Worm (Caenorhabditis elegans) whole organism, young adult: ENCODE measurements around the gene Y116F11B.13.

Experiments
- F37B4.10 ChIP-seq: fragments of 200-800 bp; sonication (Bioruptor generic); IDR thresholded peaks from 2 replicates; pipeline ENCODE4 v1.3.6; 2022; ENCODE audit warnings: missing genetic modification characterization, missing compliant biosample characterization
- F52B5.7 ChIP-seq: sonication (generic microtip); optimal IDR thresholded peaks from 2 replicates; lab custom pipeline; 2016; ENCODE audit warnings: mild to moderate bottlenecking, missing genetic modification characterization, missing compliant biosample characterization
- Y56A3A.18 ChIP-seq: fragments of 200-800 bp; sonication (Bioruptor generic); IDR thresholded peaks from 2 replicates; pipeline ENCODE4 v1.3.6; 2022; ENCODE audit warnings: missing genetic modification reagents, missing genetic modification characterization, missing compliant biosample characterization
- gei-17 ChIP-seq: fragments of 200-800 bp; sonication (Bioruptor generic); optimal IDR thresholded peaks from 2 replicates; lab custom pipeline; 2018; ENCODE audit warnings: mild to moderate bottlenecking, missing genetic modification characterization, missing compliant biosample characterization
- madf-6 ChIP-seq: fragments of 200-800 bp; sonication (Bioruptor generic); IDR thresholded peaks from 2 replicates; pipeline ENCODE4 v1.3.6; 2022; ENCODE audit warnings: missing genetic modification reagents, missing genetic modification characterization, missing compliant biosample characterization
- nfya-1 ChIP-seq: sonication (generic microtip); optimal IDR thresholded peaks from 2 replicates; lab custom pipeline; 2017; ENCODE audit warnings: antibody characterized with exemption, missing compliant biosample characterization, missing genetic modification characterization, borderline replicate concordance; ENCODE audit not compliant: insufficient read depth
- nhr-27 ChIP-seq: fragments of 200-800 bp; sonication (Bioruptor generic); optimal IDR thresholded peaks from 2 replicates; lab custom pipeline; 2018; ENCODE audit warnings: mild to moderate bottlenecking, missing genetic modification characterization, moderate library complexity, missing compliant biosample characterization
- ztf-18 ChIP-seq: sonication (generic microtip); optimal IDR thresholded peaks from 2 replicates; lab custom pipeline; 2016; ENCODE audit warnings: missing genotype, mild to moderate bottlenecking, missing genetic modification characterization, missing compliant biosample characterization
- ztf-26 ChIP-seq: sonication (generic microtip); optimal IDR thresholded peaks from 2 replicates; lab custom pipeline; 2017; ENCODE audit warnings: missing genetic modification characterization, missing compliant biosample characterization

DNA sequence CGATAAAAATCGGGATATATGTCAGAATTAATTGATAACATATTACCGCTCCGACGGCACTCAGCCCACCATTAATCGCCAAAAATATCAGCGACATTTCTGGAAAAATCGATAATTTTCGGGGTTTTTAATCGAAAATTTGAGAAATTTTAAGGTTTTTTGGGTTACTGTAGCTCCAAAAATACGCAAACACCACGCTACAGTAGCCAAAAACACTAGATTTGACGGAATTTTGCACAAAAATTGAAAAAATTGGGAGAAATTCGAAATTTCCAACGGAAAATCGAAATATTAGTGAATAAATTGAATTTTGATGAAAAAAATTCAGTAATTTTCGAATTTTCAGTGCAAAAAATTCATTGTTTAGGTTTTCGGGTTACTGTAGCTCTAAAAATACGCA, 51.2 kb downstream of the Y116F11B.13 start, which contains the start of gene algn-7:
- TF ChIP-seq ztf-18 (tag; lab: Kevin White, UChicago): no peak
- no peak for TF ChIP-seq nfya-1
- TF ChIP-seq Y56A3A.18 (GFP tag; lab: Robert Waterston, UW): no peak
- TF ChIP-seq gei-17 (GFP tag; lab: Kevin White, UChicago): no peak
- TF ChIP-seq ztf-26 (tag; lab: Kevin White, UChicago): no peak
- no peak for TF ChIP-seq F37B4.10
- TF ChIP-seq nhr-27 (tag; lab: Kevin White, UChicago): no peak
- TF ChIP-seq madf-6 (GFP tag; lab: Robert Waterston, UW): no peak
- no peak for TF ChIP-seq F52B5.7 (tag; lab: Kevin White, UChicago)
